Fruit fly (Drosophila melanogaster): ENCODE results near the gene cact.

dm6 chr2L:16286360-16287005 lies 39.5 kb downstream of the cact start:
- TF ChIP-seq psq (optimal IDR thresholded peaks at IDR 0.05): no peak
- TF ChIP-seq CG8478 (optimal IDR thresholded peaks at IDR 0.05): no peak
- no peak for TF ChIP-seq pan (optimal IDR thresholded peaks at IDR 0.05)
- TF ChIP-seq EcR (GFP tag; optimal IDR thresholded peaks at IDR 0.05): no peak
- no peak for TF ChIP-seq usp (GFP tag; optimal IDR thresholded peaks at IDR 0.05)
